Worm (Caenorhabditis elegans) whole organism, early embryonic: ENCODE results near the gene srj-23.

Experiments
- F13C5.2 ChIP-seq: sonication (generic microtip); optimal IDR thresholded peaks from 2 replicates; lab custom pipeline; 2017; ENCODE audit warnings: mild to moderate bottlenecking, missing genetic modification characterization, inconsistent platforms, missing compliant biosample characterization
- ama-1 ChIP-seq: fragments of 150-350 bp; optimal IDR thresholded peaks from 2 replicates; lab custom pipeline; 2014
- hnd-1 ChIP-seq: sonication (generic microtip); optimal IDR thresholded peaks from 2 replicates; lab custom pipeline; 2016; ENCODE audit warnings: missing genetic modification characterization, missing compliant biosample characterization

- no peak for TF ChIP-seq ama-1 (lab: Kevin White, UChicago)
- TF ChIP-seq F13C5.2 (tag; lab: Kevin White, UChicago): no peak
- no peak for TF ChIP-seq hnd-1 (tag; lab: Kevin White, UChicago)
These were observed 40.1 kb downstream of the srj-23 start, which contains the start of gene C38C3.6 for ce11 chrV:1491510-1491909.
